Fruit fly (Drosophila melanogaster) whole organism, embryonic: Measurements from ENCODE around the gene CG4041.

Source experiments
- ATbp ChIP-seq: fragments of 200-800 bp; sonication (Bioruptor generic); optimal IDR thresholded peaks from 2 replicates; lab custom pipeline; 2017; ENCODE audit warnings: missing biosample characterization, mild to moderate bottlenecking, missing genetic modification characterization, missing genetic modification reagents
- Bteb2 ChIP-seq: fragments of 200-800 bp; sonication (Bioruptor generic); optimal IDR thresholded peaks from 2 replicates; lab custom pipeline; 2016; ENCODE audit warnings: missing biosample characterization, missing genetic modification characterization
- C15 ChIP-seq: fragments of 200-800 bp; sonication (Bioruptor generic); IDR thresholded peaks from 3 replicates; pipeline ENCODE4 v1.3.6; 2022; ENCODE audit warnings: missing biosample characterization, missing genetic modification characterization
- CG12942 ChIP-seq: fragments of 200-800 bp; sonication (Bioruptor generic); optimal IDR thresholded peaks from 3 replicates; lab custom pipeline; 2016; ENCODE audit warnings: missing biosample characterization, missing genetic modification characterization
- CG1603 ChIP-seq: fragments of 200-800 bp; sonication (Bioruptor generic); optimal IDR thresholded peaks from 2 replicates; lab custom pipeline; 2019; ENCODE audit warnings: missing biosample characterization, mild to moderate bottlenecking, missing genetic modification characterization, moderate library complexity
- CG1792 ChIP-seq: fragments of 200-800 bp; sonication (Bioruptor generic); optimal IDR thresholded peaks from 2 replicates; lab custom pipeline; 2016; ENCODE audit warnings: missing biosample characterization, missing genetic modification characterization
- CG2120 ChIP-seq: fragments of 200-800 bp; sonication (Bioruptor generic); optimal IDR thresholded peaks from 3 replicates; lab custom pipeline; 2016; ENCODE audit warnings: missing biosample characterization, missing genetic modification characterization
- CG2889 ChIP-seq: fragments of 200-800 bp; sonication (Bioruptor generic); IDR thresholded peaks from 3 replicates; pipeline ENCODE4 v1.3.6; 2022; ENCODE audit warnings: missing biosample characterization, missing genetic modification characterization
- CG31224 ChIP-seq: fragments of 200-800 bp; sonication (Bioruptor generic); IDR thresholded peaks from 2 replicates; pipeline ENCODE4 v1.3.6; 2022; ENCODE audit warnings: missing biosample characterization, missing genetic modification characterization
- CG34224 ChIP-seq: fragments of 200-800 bp; sonication (Bioruptor generic); IDR thresholded peaks from 3 replicates; pipeline ENCODE4 v1.3.6; 2022; ENCODE audit warnings: missing biosample characterization, missing genetic modification characterization; ENCODE audit not compliant: partially characterized antibody
- CG3838 ChIP-seq: fragments of 200-800 bp; sonication (Bioruptor generic); optimal IDR thresholded peaks from 3 replicates; lab custom pipeline; 2016; ENCODE audit warnings: missing biosample characterization, missing genetic modification characterization
- CG4707 ChIP-seq: fragments of 200-800 bp; sonication (Bioruptor generic); optimal IDR thresholded peaks from 2 replicates; lab custom pipeline; 2018; ENCODE audit warnings: missing biosample characterization, mild to moderate bottlenecking, missing genetic modification characterization, moderate library complexity
- CG6813 ChIP-seq: fragments of 200-800 bp; sonication (Bioruptor generic); optimal IDR thresholded peaks from 2 replicates; lab custom pipeline; 2017; ENCODE audit warnings: missing biosample characterization, missing genetic modification characterization, mild to moderate bottlenecking, moderate library complexity, missing genetic modification reagents
- CG7987 ChIP-seq: fragments of 200-800 bp; sonication (Bioruptor generic); optimal IDR thresholded peaks from 2 replicates; lab custom pipeline; 2018; ENCODE audit warnings: missing biosample characterization, mild to moderate bottlenecking, missing genetic modification characterization, moderate library complexity
- CG8478 ChIP-seq: fragments of >200 bp; optimal IDR thresholded peaks from 2 replicates; lab custom pipeline; 2018
- CG9215 ChIP-seq: fragments of 200-800 bp; sonication (Bioruptor generic); IDR thresholded peaks from 2 replicates; pipeline ENCODE4 v1.3.6; 2022; ENCODE audit warnings: missing biosample characterization, missing genetic modification characterization
- Dp ChIP-seq: fragments of 200-800 bp; sonication (Bioruptor generic); optimal IDR thresholded peaks from 2 replicates; lab custom pipeline; 2018; ENCODE audit warnings: missing biosample characterization, mild to moderate bottlenecking, missing genetic modification characterization, moderate library complexity
- Drgx ChIP-seq: fragments of 200-800 bp; sonication (Bioruptor generic); IDR thresholded peaks from 2 replicates; pipeline ENCODE4 v1.3.6; 2022; ENCODE audit warnings: missing biosample characterization, missing genetic modification characterization
- Gsc ChIP-seq: fragments of 200-800 bp; sonication (Bioruptor generic); IDR thresholded peaks from 2 replicates; pipeline ENCODE4 v1.3.6; 2022; ENCODE audit warnings: missing biosample characterization, missing genetic modification characterization
- H15 ChIP-seq: fragments of 200-800 bp; sonication (Bioruptor generic); IDR thresholded peaks from 3 replicates; pipeline ENCODE4 v1.3.6; 2022; ENCODE audit warnings: missing biosample characterization, missing genetic modification characterization
- Mad ChIP-seq: fragments of 200-800 bp; sonication (Bioruptor generic); optimal IDR thresholded peaks from 2 replicates; lab custom pipeline; 2016; ENCODE audit warnings: missing biosample characterization, missing genetic modification characterization
- Neu2 ChIP-seq: fragments of 200-800 bp; sonication (Bioruptor generic); optimal IDR thresholded peaks from 3 replicates; lab custom pipeline; 2016; ENCODE audit warnings: missing biosample characterization, missing genetic modification characterization, borderline replicate concordance
- Oaz ChIP-seq: fragments of 200-800 bp; sonication (Bioruptor generic); IDR thresholded peaks from 2 replicates; pipeline ENCODE4 v1.3.6; 2022; ENCODE audit warnings: missing biosample characterization, missing genetic modification characterization
- Side ChIP-seq: fragments of 200-800 bp; sonication (Bioruptor generic); optimal IDR thresholded peaks from 2 replicates; lab custom pipeline; 2016; ENCODE audit warnings: missing biosample characterization, missing genetic modification characterization
- Sox100B ChIP-seq: fragments of 200-800 bp; sonication (Bioruptor generic); optimal IDR thresholded peaks from 3 replicates; lab custom pipeline; 2018; ENCODE audit warnings: missing biosample characterization, mild to moderate bottlenecking, missing genetic modification characterization
- Spps ChIP-seq: fragments of 200-800 bp; sonication (Bioruptor generic); optimal IDR thresholded peaks from 2 replicates; lab custom pipeline; 2018; ENCODE audit warnings: missing biosample characterization, mild to moderate bottlenecking, missing genetic modification characterization
- Vsx1 ChIP-seq: fragments of 200-800 bp; sonication (Bioruptor generic); optimal IDR thresholded peaks from 2 replicates; lab custom pipeline; 2017; ENCODE audit warnings: missing biosample characterization, mild to moderate bottlenecking, missing genetic modification characterization, missing genetic modification reagents
- ab ChIP-seq: fragments of 200-800 bp; sonication (Bioruptor generic); optimal IDR thresholded peaks from 2 replicates; lab custom pipeline; 2016; ENCODE audit warnings: missing biosample characterization, missing genetic modification characterization
- amos ChIP-seq: fragments of 200-800 bp; sonication (Bioruptor generic); IDR thresholded peaks from 2 replicates; pipeline ENCODE4 v1.3.6; 2022; ENCODE audit warnings: missing biosample characterization, missing genetic modification characterization; ENCODE audit not compliant: partially characterized antibody
- bsh ChIP-seq, 2 experiments: fragments of 200-800 bp; sonication (Bioruptor generic); optimal IDR thresholded peaks; 2 replicates each; lab custom pipeline; 2017 to 2018; ENCODE audit warnings: mild to moderate bottlenecking in 2 of 2, missing biosample characterization in 2 of 2, missing genetic modification characterization in 2 of 2, moderate library complexity in 1 of 2
- exex ChIP-seq: fragments of 200-800 bp; sonication (Bioruptor generic); optimal IDR thresholded peaks from 4 replicates; lab custom pipeline; 2018; ENCODE audit warnings: missing biosample characterization, mild to moderate bottlenecking, missing genetic modification characterization, moderate library complexity
- fd3F ChIP-seq: fragments of 200-800 bp; sonication (Bioruptor generic); optimal IDR thresholded peaks from 2 replicates; lab custom pipeline; 2018; ENCODE audit warnings: missing biosample characterization, mild to moderate bottlenecking, missing genetic modification characterization, moderate library complexity
- fru ChIP-seq: fragments of >200 bp; optimal IDR thresholded peaks from 2 replicates; lab custom pipeline; 2017
- gsb ChIP-seq: fragments of 200-800 bp; sonication (Bioruptor generic); IDR thresholded peaks from 2 replicates; pipeline ENCODE4 v1.3.6; 2022; ENCODE audit warnings: missing biosample characterization, missing genetic modification characterization
- gsb-n ChIP-seq: fragments of 200-800 bp; sonication (Bioruptor generic); optimal IDR thresholded peaks from 3 replicates; lab custom pipeline; 2018; ENCODE audit warnings: missing biosample characterization, mild to moderate bottlenecking, missing genetic modification characterization
- hb ChIP-seq: fragments of 200-800 bp; sonication (Bioruptor generic); IDR thresholded peaks from 3 replicates; pipeline ENCODE4 v1.3.6; 2022; ENCODE audit warnings: missing biosample characterization, missing genetic modification characterization; ENCODE audit not compliant: partially characterized antibody
- luna ChIP-seq: fragments of 200-800 bp; sonication (Bioruptor generic); optimal IDR thresholded peaks from 2 replicates; lab custom pipeline; 2016; ENCODE audit warnings: missing biosample characterization, missing genetic modification characterization
- mirr ChIP-seq: fragments of 200-800 bp; sonication (Bioruptor generic); optimal IDR thresholded peaks from 3 replicates; lab custom pipeline; 2018; ENCODE audit warnings: missing biosample characterization, mild to moderate bottlenecking, missing genetic modification characterization
- nau ChIP-seq: fragments of 200-800 bp; sonication (Bioruptor generic); optimal IDR thresholded peaks from 3 replicates; lab custom pipeline; 2017; ENCODE audit warnings: missing biosample characterization, mild to moderate bottlenecking, missing genetic modification characterization, missing genetic modification reagents
- phol ChIP-seq: fragments of 200-800 bp; sonication (Bioruptor generic); optimal IDR thresholded peaks from 3 replicates; lab custom pipeline; 2018; ENCODE audit warnings: missing biosample characterization, mild to moderate bottlenecking, missing genetic modification characterization, moderate library complexity
- row ChIP-seq: fragments of 200-800 bp; sonication (Bioruptor generic); IDR thresholded peaks from 3 replicates; pipeline ENCODE4 v1.3.6; 2022; ENCODE audit warnings: missing biosample characterization, missing genetic modification characterization
- sens ChIP-seq: fragments of 200-800 bp; sonication (Bioruptor generic); peaks from one replicate; lab custom pipeline; 2016; ENCODE audit warnings: missing biosample characterization, missing genetic modification characterization
- sens-2 ChIP-seq: fragments of 200-800 bp; sonication (Bioruptor generic); IDR thresholded peaks from 2 replicates; pipeline ENCODE4 v1.3.6; 2022; ENCODE audit warnings: missing biosample characterization, missing genetic modification characterization
- sim ChIP-seq: fragments of 200-800 bp; sonication (Bioruptor generic); IDR thresholded peaks from 2 replicates; pipeline ENCODE4 v1.3.6; 2022; ENCODE audit warnings: missing biosample characterization, missing genetic modification characterization
- sob ChIP-seq: fragments of 200-800 bp; sonication (Bioruptor generic); IDR thresholded peaks from 2 replicates; pipeline ENCODE4 v1.3.6; 2022; ENCODE audit warnings: missing biosample characterization, missing genetic modification characterization
- sqz ChIP-seq: fragments of 200-800 bp; sonication (Bioruptor generic); optimal IDR thresholded peaks from 3 replicates; lab custom pipeline; 2018; ENCODE audit warnings: missing biosample characterization, mild to moderate bottlenecking, missing genetic modification characterization
- tna ChIP-seq: fragments of 200-800 bp; sonication (Bioruptor generic); IDR thresholded peaks from 2 replicates; pipeline ENCODE4 v1.3.6; 2022; ENCODE audit warnings: missing biosample characterization, missing genetic modification characterization; ENCODE audit not compliant: partially characterized antibody

Gene CG4041

DNA sequence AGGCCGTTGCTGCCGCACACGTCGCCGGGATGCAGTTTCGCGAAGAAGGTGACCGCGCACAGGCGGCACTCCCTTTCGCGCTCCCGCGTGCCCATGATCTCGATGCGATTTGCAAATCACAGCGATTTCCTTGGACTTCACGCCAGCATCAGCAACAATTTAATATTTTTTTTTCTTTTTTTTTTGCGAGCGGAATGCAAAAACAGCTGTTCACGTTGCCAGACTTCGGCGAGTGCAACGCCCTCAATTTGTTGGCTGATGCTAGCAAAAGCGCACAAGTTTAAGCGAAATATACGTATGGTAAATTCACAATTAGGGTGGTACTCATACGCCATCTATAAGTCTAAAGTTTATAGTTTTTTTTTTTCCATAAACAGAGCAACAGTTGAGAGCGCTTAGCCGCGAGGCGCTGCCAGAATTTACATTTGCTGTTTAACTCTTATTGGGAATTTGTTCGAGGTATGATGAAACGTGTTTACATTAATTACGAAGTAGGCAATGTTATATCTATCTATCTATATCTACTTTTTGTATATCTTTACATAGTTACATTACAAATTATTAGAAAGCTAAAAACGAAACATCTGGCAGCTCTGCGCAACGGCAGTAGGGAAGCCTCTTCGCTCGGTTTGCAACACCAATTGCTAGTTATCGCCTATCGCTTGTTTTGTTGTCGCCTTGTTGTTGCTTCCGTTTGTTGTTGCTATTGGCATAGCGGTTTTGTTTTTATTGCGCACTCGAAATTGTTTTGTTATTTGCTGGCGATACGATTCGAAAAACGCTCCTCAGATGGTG lies at the start of gene CG4041, which contains the start of gene Hgsnat (continued):
- TF ChIP-seq sob (GFP tag; lab: Robert Waterston, UW) (0 out of 2 replicates have a peak, but pooled peaks have one; percentile 6), CG2889 (GFP tag; lab: Robert Waterston, UW) (no peak), Dp (GFP tag; lab: Kevin White, UChicago) (peak; percentile 5), nau (GFP tag; lab: Kevin White, UChicago) (peak; percentile 1)

DNA sequence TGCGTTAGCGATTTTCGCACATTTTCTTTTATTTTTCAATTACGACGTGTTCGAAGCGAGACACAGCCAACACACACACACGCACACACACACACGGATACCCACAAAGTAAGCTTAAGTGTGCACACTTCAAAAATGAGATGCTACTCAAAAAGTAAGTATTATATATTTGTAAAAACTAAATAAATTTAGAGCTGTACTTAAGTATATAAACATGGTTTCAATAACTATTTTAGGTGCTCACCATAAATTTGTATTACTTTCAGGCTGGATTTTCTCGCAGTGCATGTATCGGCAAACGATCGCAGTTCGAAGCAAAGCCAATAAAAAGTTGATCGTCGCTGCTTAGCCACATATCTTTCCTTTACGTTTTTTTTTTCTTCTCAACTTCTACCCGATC lies 47.4 kb upstream of the CG4041 start:
- no peak for TF ChIP-seq CG7987 (GFP tag; lab: Kevin White, UChicago)
- TF ChIP-seq Sox100B, result no peak
- peak; percentile 48 for TF ChIP-seq Drgx (GFP tag; lab: Robert Waterston, UW)
- TF ChIP-seq CG1792, result no peak
- 0 out of 3 replicates have a peak, but pooled peaks have one; percentile 8 for TF ChIP-seq row (GFP tag; lab: Robert Waterston, UW)
- no peak for TF ChIP-seq gsb (GFP tag; lab: Robert Waterston, UW)
- no peak for TF ChIP-seq amos (GFP tag; lab: Robert Waterston, UW)
- no peak for TF ChIP-seq tna (GFP tag; lab: Robert Waterston, UW)
- no peak for TF ChIP-seq hb (GFP tag; lab: Robert Waterston, UW)
- no peak for TF ChIP-seq luna (GFP tag; lab: Kevin White, UChicago)
- no peak for TF ChIP-seq ab (GFP tag; lab: Kevin White, UChicago)
- no peak for TF ChIP-seq Mad
- TF ChIP-seq CG1603 (tag; lab: Kevin White, UChicago), result no peak
- no peak for TF ChIP-seq CG9215
- TF ChIP-seq bsh (GFP tag; optimal IDR thresholded peaks at IDR 0.05; lab: Kevin White, UChicago), result peak in 1 of 2 experiments; percentile 12
- TF ChIP-seq CG6813 (GFP tag; lab: Kevin White, UChicago), result no peak
- no peak for TF ChIP-seq Gsc
- TF ChIP-seq Bteb2, result no peak
- no peak for TF ChIP-seq Side (GFP tag; lab: Kevin White, UChicago)
- TF ChIP-seq CG31224 (GFP tag; lab: Robert Waterston, UW), result no peak
- TF ChIP-seq C15, result no peak
- TF ChIP-seq fru (lab: Kevin White, UChicago), result no peak
- no peak for TF ChIP-seq Vsx1 (GFP tag; lab: Kevin White, UChicago)
- TF ChIP-seq CG2120 (GFP tag; lab: Kevin White, UChicago), result no peak
- TF ChIP-seq H15 (GFP tag; lab: Robert Waterston, UW), result no peak
- TF ChIP-seq fd3F (GFP tag; lab: Kevin White, UChicago), result no peak
- no peak for TF ChIP-seq phol (tag; lab: Kevin White, UChicago)
- TF ChIP-seq gsb-n (tag; lab: Kevin White, UChicago), result no peak
- TF ChIP-seq CG34224, result no peak
- TF ChIP-seq sens, result peak; percentile 67

DNA sequence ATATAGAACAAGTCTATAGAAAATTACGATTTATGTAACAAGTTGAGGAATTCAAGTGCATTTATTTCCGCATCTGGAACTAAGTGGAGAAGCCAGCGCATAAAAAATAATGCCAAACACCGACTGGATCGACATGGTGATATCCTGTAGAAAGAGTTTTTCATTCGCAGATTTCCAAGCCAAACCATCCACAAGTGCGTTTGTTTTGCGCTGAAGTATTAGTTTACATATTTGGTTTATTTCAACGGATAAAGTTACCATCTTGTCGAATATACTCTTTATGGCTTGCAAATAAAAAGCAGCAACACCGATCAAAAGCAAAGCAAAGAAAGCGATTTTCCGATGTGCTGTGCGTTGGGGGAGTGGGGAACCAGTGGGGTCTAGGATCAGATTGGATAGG lies 44.7 kb upstream of the CG4041 start:
- TF ChIP-seq Drgx (GFP tag; lab: Robert Waterston, UW) (peak; percentile 52; the same call in 1 of the 2 replicates), Oaz (GFP tag; lab: Robert Waterston, UW) (no peak)

dm6 chrX:4961028-4961427 lies 42.8 kb upstream of the CG4041 start, which contains the start of gene CG15468:
Gene CG15468 (minus strand): TSS chrX:4961128.
- no peak for TF ChIP-seq Spps (tag; lab: Kevin White, UChicago)
- no peak for TF ChIP-seq ATbp (GFP tag; lab: Kevin White, UChicago)
- TF ChIP-seq sens-2 (GFP tag; lab: Robert Waterston, UW), result no peak
- TF ChIP-seq Neu2, result no peak
- TF ChIP-seq sqz (GFP tag; lab: Kevin White, UChicago), result no peak
- TF ChIP-seq sim (GFP tag; lab: Robert Waterston, UW), result no peak
- TF ChIP-seq CG12942 (GFP tag; lab: Kevin White, UChicago), result no peak
- TF ChIP-seq exex (tag; lab: Kevin White, UChicago), result no peak
- no peak for TF ChIP-seq mirr (GFP tag; lab: Kevin White, UChicago)
- no peak for TF ChIP-seq CG4707 (GFP tag; lab: Kevin White, UChicago)
- TF ChIP-seq CG3838 (GFP tag; lab: Kevin White, UChicago), result no peak
- TF ChIP-seq Drgx (GFP tag; lab: Robert Waterston, UW), result no peak
- TF ChIP-seq CG8478 (lab: Kevin White, UChicago), result no peak
